Worm (Caenorhabditis elegans) whole organism, midembryonic: ENCODE measurements around the gene Y73F8A.27.
"Not testable (repeated sequence)": the region's sequence is repeated elsewhere in the genome, so short reads cannot be mapped to it uniquely, and the experiment has no call there.

Source experiments
- T22C8.4 ChIP-seq: fragments of 200-800 bp; sonication (Bioruptor generic); IDR thresholded peaks from 2 replicates; pipeline ENCODE4 v1.3.6; 2022; ENCODE audit warnings: missing genetic modification characterization, missing compliant biosample characterization
- cog-1 ChIP-seq: sonication (generic microtip); optimal IDR thresholded peaks from 2 replicates; lab custom pipeline; 2016; ENCODE audit warnings: missing genetic modification characterization, missing compliant biosample characterization
- flt-1 ChIP-seq: fragments of 200-800 bp; sonication (Bioruptor generic); IDR thresholded peaks from 2 replicates; pipeline ENCODE4 v1.3.6; 2022; ENCODE audit warnings: missing genetic modification characterization, missing compliant biosample characterization
- klf-2 ChIP-seq: fragments of 200-800 bp; sonication (Bioruptor generic); conservative IDR thresholded peaks from 2 replicates; pipeline ENCODE4 v1.3.6; 2022; ENCODE audit warnings: missing genetic modification reagents, missing genetic modification characterization, missing compliant biosample characterization
- med-1 ChIP-seq: sonication (generic microtip); optimal IDR thresholded peaks from 2 replicates; lab custom pipeline; 2017; ENCODE audit warnings: missing genetic modification characterization, mild to moderate bottlenecking, missing compliant biosample characterization, antibody characterized with exemption, missing genetic modification reagents; ENCODE audit not compliant: insufficient read depth
- ref-1 ChIP-seq: fragments of 200-800 bp; sonication (Bioruptor generic); conservative IDR thresholded peaks from 2 replicates; pipeline ENCODE4 v1.3.6; 2022; ENCODE audit warnings: missing genetic modification reagents, missing genetic modification characterization, missing compliant biosample characterization
- tab-1 ChIP-seq: fragments of 200-800 bp; sonication (Bioruptor generic); IDR thresholded peaks from 2 replicates; pipeline ENCODE4 v1.3.6; 2022; ENCODE audit warnings: missing genetic modification characterization, missing compliant biosample characterization
- ztf-23 ChIP-seq: fragments of 200-800 bp; sonication (Bioruptor generic); IDR thresholded peaks from 2 replicates; pipeline ENCODE4 v1.3.6; 2022; ENCODE audit warnings: missing genetic modification reagents, missing genetic modification characterization, missing compliant biosample characterization
- ztf-29 ChIP-seq: fragments of 200-800 bp; sonication (Bioruptor generic); IDR thresholded peaks from 2 replicates; pipeline ENCODE4 v1.3.6; 2022; ENCODE audit warnings: missing genetic modification reagents, missing genetic modification characterization, missing compliant biosample characterization

Gene Y73F8A.27

ce11 chrIV:15476369-15476768, 3.8 kb downstream of the Y73F8A.27 start:
- TF ChIP-seq klf-2 = no peak
- TF ChIP-seq flt-1 (GFP tag; lab: Robert Waterston, UW) = peak; percentile 53; the same call in 1 of the 2 replicates
- TF ChIP-seq T22C8.4 (GFP tag; lab: Robert Waterston, UW) = no peak
- no peak for TF ChIP-seq ztf-23 (GFP tag; lab: Robert Waterston, UW)
- peak; percentile 23; the same call in 1 of the 2 replicates for TF ChIP-seq ztf-29 (GFP tag; lab: Robert Waterston, UW)

ce11 chrIV:15497263-15497662, 24.7 kb downstream of the Y73F8A.27 start, which contains the start of gene acr-24:
Gene acr-24, plus strand, starts transcription at chrIV:15497563.
- TF ChIP-seq flt-1 (GFP tag; lab: Robert Waterston, UW) = no peak
- TF ChIP-seq med-1 (GFP tag; lab: Kevin White, UChicago) = no peak
- no peak for TF ChIP-seq cog-1
- no peak for TF ChIP-seq ztf-29 (GFP tag; lab: Robert Waterston, UW)
- no peak for TF ChIP-seq klf-2
- no peak for TF ChIP-seq ztf-23 (GFP tag; lab: Robert Waterston, UW)
- TF ChIP-seq tab-1 = no peak
- TF ChIP-seq ref-1 (GFP tag; lab: Robert Waterston, UW) = no peak
- TF ChIP-seq T22C8.4 (GFP tag; lab: Robert Waterston, UW) = no peak

- not testable (repeated sequence) for TF ChIP-seq ref-1 (GFP tag; lab: Robert Waterston, UW); tab-1; T22C8.4 (GFP tag; lab: Robert Waterston, UW)
These were observed 48.7 kb downstream of the Y73F8A.27 start, which contains the start of gene Y73F8A.32 for ce11 chrIV:15521342-15521741. Gene Y73F8A.32, minus strand, starts transcription at chrIV:15521442.
